Fruit fly (Drosophila melanogaster): ENCODE measurements around the gene CG33290.

The CG33290 gene

dm6 chr3L:21585397-21585796 is 43.2 kb downstream of the CG33290 start (continued):
- TF ChIP-seq pros (GFP tag; optimal IDR thresholded peaks at IDR 0.05) (no peak), nom (GFP tag; optimal IDR thresholded peaks at IDR 0.05) (no peak), CG1792 (GFP tag; optimal IDR thresholded peaks at IDR 0.05) (no peak), CG4617 (GFP tag; optimal IDR thresholded peaks at IDR 0.05; ENCODE audit: borderline replicate concordance) (no peak), CG12744 (GFP tag; optimal IDR thresholded peaks at IDR 0.05) (no peak), Hr78 (GFP tag; optimal IDR thresholded peaks at IDR 0.05) (no peak), shn (GFP tag; optimal IDR thresholded peaks at IDR 0.05) (no peak), CG2889 (GFP tag; IDR thresholded peaks at IDR 0.05) (no peak), CG16779 (GFP tag; IDR thresholded peaks at IDR 0.05) (no peak), sqz (GFP tag; optimal IDR thresholded peaks at IDR 0.05) (no peak), Meics (GFP tag; optimal IDR thresholded peaks at IDR 0.05) (no peak), pzg (GFP tag; optimal IDR thresholded peaks at IDR 0.05) (no peak), CG6254 (GFP tag; optimal IDR thresholded peaks at IDR 0.05) (no peak), CG12155 (GFP tag; optimal IDR thresholded peaks at IDR 0.05) (no peak), CG12769 (tag; optimal IDR thresholded peaks at IDR 0.05) (no peak), CG33213 (GFP tag; optimal IDR thresholded peaks at IDR 0.05) (peak; percentile 25), hth (optimal IDR thresholded peaks at IDR 0.05) (no peak), CG12236 (GFP tag; optimal IDR thresholded peaks at IDR 0.05) (no peak), wdn (GFP tag; IDR thresholded peaks at IDR 0.05) (no peak), CG4424 (GFP tag; optimal IDR thresholded peaks at IDR 0.05) (peak; percentile 15), Hand (GFP tag; optimal IDR thresholded peaks at IDR 0.05) (no peak), cad (GFP tag; optimal IDR thresholded peaks at IDR 0.05) (no peak), luna (GFP tag; optimal IDR thresholded peaks at IDR 0.05) (no peak), vvl (GFP tag; IDR thresholded peaks at IDR 0.05) (no peak), CG10654 (GFP tag; optimal IDR thresholded peaks at IDR 0.05) (no peak), CG15514 (GFP tag; optimal IDR thresholded peaks at IDR 0.05) (no peak), CG7357 (GFP tag; IDR thresholded peaks at IDR 0.05) (no peak), repo (GFP tag; optimal IDR thresholded peaks at IDR 0.05) (no peak), fu2 (GFP tag; optimal IDR thresholded peaks at IDR 0.05) (no peak), Gug (GFP tag; IDR thresholded peaks at IDR 0.05) (no peak), z (GFP tag; IDR thresholded peaks at IDR 0.05) (no peak), E2f2 (GFP tag; IDR thresholded peaks at IDR 0.05) (no peak), CG1647 (GFP tag; optimal IDR thresholded peaks at IDR 0.05) (no peak), ewg (GFP tag; optimal IDR thresholded peaks at IDR 0.05) (no peak), CG7271 (tag; optimal IDR thresholded peaks at IDR 0.05) (no peak), CG34422 (GFP tag; IDR thresholded peaks at IDR 0.05) (no peak), CG2199 (GFP tag; IDR thresholded peaks at IDR 0.05) (no peak), fd3F (GFP tag; optimal IDR thresholded peaks at IDR 0.05) (no peak), CG17568 (GFP tag; optimal IDR thresholded peaks at IDR 0.05) (no peak), phol (tag; optimal IDR thresholded peaks at IDR 0.05) (peak; percentile 1), esg (GFP tag; conservative IDR thresholded peaks at IDR 0.05) (no peak), Scr (GFP tag; IDR thresholded peaks at IDR 0.05; ENCODE audit: partially characterized antibody) (no peak), Mad (GFP tag; optimal IDR thresholded peaks at IDR 0.05) (no peak), Chrac-16 (GFP tag; optimal IDR thresholded peaks at IDR 0.05) (no peak), rib (GFP tag; IDR thresholded peaks at IDR 0.05) (no peak), CG6854 (GFP tag; optimal IDR thresholded peaks at IDR 0.05) (no peak), chinmo (GFP tag; IDR thresholded peaks at IDR 0.05; ENCODE audit: partially characterized antibody) (no peak), ind (GFP tag; optimal IDR thresholded peaks at IDR 0.05) (no peak), CG4360 (GFP tag; IDR thresholded peaks at IDR 0.05) (no peak), CG8359 (GFP tag; optimal IDR thresholded peaks at IDR 0.05; ENCODE audit: borderline replicate concordance) (no peak), CG3407 (GFP tag; optimal IDR thresholded peaks at IDR 0.05) (no peak), eve (GFP tag; optimal IDR thresholded peaks at IDR 0.05) (peak in 1 of 2 experiments; percentile 49)

Data from whole organism, embryonic.